Fruit fly (Drosophila melanogaster): ENCODE results near the gene CG17010.

Gene CG17010

dm6 chr2L:12363206-12363605, 7.0 kb downstream of the CG17010 start:
- TF ChIP-seq psq (optimal IDR thresholded peaks at IDR 0.05): no peak
- no peak for TF ChIP-seq Sin3A (optimal IDR thresholded peaks at IDR 0.05)
- no peak for TF ChIP-seq h (optimal IDR thresholded peaks at IDR 0.05)
- no peak for TF ChIP-seq insv (optimal IDR thresholded peaks at IDR 0.05)
- no peak for TF ChIP-seq Myc (optimal IDR thresholded peaks at IDR 0.05)

- TF ChIP-seq insv (optimal IDR thresholded peaks at IDR 0.05): no peak
- TF ChIP-seq h (optimal IDR thresholded peaks at IDR 0.05): no peak
- no peak for TF ChIP-seq Myc (optimal IDR thresholded peaks at IDR 0.05)
- no peak for TF ChIP-seq ttk (optimal IDR thresholded peaks at IDR 0.05)
- TF ChIP-seq psq (optimal IDR thresholded peaks at IDR 0.05): no peak
- TF ChIP-seq Sin3A (optimal IDR thresholded peaks at IDR 0.05): no peak
These were observed 7.8 kb downstream of the CG17010 start for dm6 chr2L:12364090-12364489.

dm6 chr2L:12365964-12366482, 9.8 kb downstream of the CG17010 start:
- TF ChIP-seq Myc (optimal IDR thresholded peaks at IDR 0.05): no peak
- TF ChIP-seq insv (optimal IDR thresholded peaks at IDR 0.05): peak; percentile 18

- TF ChIP-seq psq (optimal IDR thresholded peaks at IDR 0.05) (no peak), Myc (optimal IDR thresholded peaks at IDR 0.05) (no peak), ttk (optimal IDR thresholded peaks at IDR 0.05) (no peak), Sin3A (optimal IDR thresholded peaks at IDR 0.05) (no peak), h (optimal IDR thresholded peaks at IDR 0.05) (no peak), insv (optimal IDR thresholded peaks at IDR 0.05) (no peak)
These were observed 13.4 kb downstream of the CG17010 start for dm6 chr2L:12369612-12370011.

dm6 chr2L:12371740-12372139, 15.5 kb downstream of the CG17010 start:
- TF ChIP-seq Sin3A (optimal IDR thresholded peaks at IDR 0.05) (no peak), h (optimal IDR thresholded peaks at IDR 0.05) (no peak), ttk (optimal IDR thresholded peaks at IDR 0.05) (no peak), insv (optimal IDR thresholded peaks at IDR 0.05) (no peak), Myc (optimal IDR thresholded peaks at IDR 0.05) (no peak), psq (optimal IDR thresholded peaks at IDR 0.05) (no peak)

dm6 chr2L:12372436-12372835, 16.2 kb downstream of the CG17010 start:
- TF ChIP-seq Sin3A (optimal IDR thresholded peaks at IDR 0.05) (no peak), Myc (optimal IDR thresholded peaks at IDR 0.05) (no peak)

dm6 chr2L:12373559-12373958, 17.3 kb downstream of the CG17010 start:
- no peak for TF ChIP-seq h (optimal IDR thresholded peaks at IDR 0.05)
- no peak for TF ChIP-seq insv (optimal IDR thresholded peaks at IDR 0.05)
- no peak for TF ChIP-seq Myc (optimal IDR thresholded peaks at IDR 0.05)
- no peak for TF ChIP-seq Sin3A (optimal IDR thresholded peaks at IDR 0.05)
- no peak for TF ChIP-seq ttk (optimal IDR thresholded peaks at IDR 0.05)

- TF ChIP-seq h (optimal IDR thresholded peaks at IDR 0.05) (no peak), Myc (optimal IDR thresholded peaks at IDR 0.05) (no peak), insv (optimal IDR thresholded peaks at IDR 0.05) (no peak), ttk (optimal IDR thresholded peaks at IDR 0.05) (no peak), psq (optimal IDR thresholded peaks at IDR 0.05) (no peak), Sin3A (optimal IDR thresholded peaks at IDR 0.05) (no peak)
These were observed 18.4 kb downstream of the CG17010 start for dm6 chr2L:12374546-12375081.

- TF ChIP-seq psq (optimal IDR thresholded peaks at IDR 0.05) (no peak), h (optimal IDR thresholded peaks at IDR 0.05) (no peak), Sin3A (optimal IDR thresholded peaks at IDR 0.05) (no peak), Myc (optimal IDR thresholded peaks at IDR 0.05) (no peak), insv (optimal IDR thresholded peaks at IDR 0.05) (no peak), ttk (optimal IDR thresholded peaks at IDR 0.05) (no peak)
These were observed 36.2 kb downstream of the CG17010 start for dm6 chr2L:12392406-12392805.

dm6 chr2L:12397974-12398373, 41.7 kb downstream of the CG17010 start, which contains the start of gene Pkd2:
Gene Pkd2 (plus strand): TSS chr2L:12398274.
- TF ChIP-seq h (optimal IDR thresholded peaks at IDR 0.05): no peak
- no peak for TF ChIP-seq Myc (optimal IDR thresholded peaks at IDR 0.05)
- TF ChIP-seq insv (optimal IDR thresholded peaks at IDR 0.05): no peak
- TF ChIP-seq psq (optimal IDR thresholded peaks at IDR 0.05): no peak
- TF ChIP-seq Sin3A (optimal IDR thresholded peaks at IDR 0.05): no peak
- TF ChIP-seq ttk (optimal IDR thresholded peaks at IDR 0.05): no peak

- no peak for TF ChIP-seq psq (optimal IDR thresholded peaks at IDR 0.05)
- TF ChIP-seq h (optimal IDR thresholded peaks at IDR 0.05): no peak
- TF ChIP-seq insv (optimal IDR thresholded peaks at IDR 0.05): no peak
- no peak for TF ChIP-seq ttk (optimal IDR thresholded peaks at IDR 0.05)
- TF ChIP-seq Sin3A (optimal IDR thresholded peaks at IDR 0.05): no peak
- TF ChIP-seq Myc (optimal IDR thresholded peaks at IDR 0.05): no peak
These were observed 48.4 kb downstream of the CG17010 start for dm6 chr2L:12404555-12405077.
